Fruit fly (Drosophila melanogaster): ENCODE measurements around the gene CG32987.

The CG32987 gene

dm6 chr2L:8845931-8846330 lies 17.7 kb upstream of the CG32987 start (continued):
- TF ChIP-seq sd (tag; optimal IDR thresholded peaks at IDR 0.05) (peak; percentile 24), CG11093 (GFP tag; IDR thresholded peaks at IDR 0.05) (no peak), sc (optimal IDR thresholded peaks at IDR 0.05) (no peak), sc (GFP tag; optimal IDR thresholded peaks at IDR 0.05) (peak; percentile 89), CG7963 (GFP tag; IDR thresholded peaks at IDR 0.05; ENCODE audit: partially characterized antibody) (no peak), bbx (GFP tag; IDR thresholded peaks at IDR 0.05; ENCODE audit: partially characterized antibody) (no peak), Sin3A (optimal IDR thresholded peaks at IDR 0.05) (no peak), Mes4 (GFP tag; optimal IDR thresholded peaks at IDR 0.05) (peak; percentile 91), Stat92E (GFP tag; optimal IDR thresholded peaks at IDR 0.05) (no peak), CG3995 (GFP tag; optimal IDR thresholded peaks at IDR 0.05) (no peak), CG30403 (GFP tag; optimal IDR thresholded peaks at IDR 0.05) (peak; percentile 50), Hr3 (GFP tag; optimal IDR thresholded peaks at IDR 0.05) (peak; percentile 57), zf30C (GFP tag; optimal IDR thresholded peaks at IDR 0.05) (peak; percentile 8), CG12942 (GFP tag; optimal IDR thresholded peaks at IDR 0.05) (peak; percentile 81), MTF-1 (GFP tag; optimal IDR thresholded peaks at IDR 0.05; ENCODE audit: borderline replicate concordance) (peak; percentile 84), CG8944 (GFP tag; optimal IDR thresholded peaks at IDR 0.05) (peak; percentile 84), CG16863 (GFP tag; optimal IDR thresholded peaks at IDR 0.05) (peak; percentile 86), CG6813 (GFP tag; optimal IDR thresholded peaks at IDR 0.05) (peak; percentile 92), Kr (GFP tag; optimal IDR thresholded peaks at IDR 0.05) (peak; percentile 98), Mad (GFP tag; optimal IDR thresholded peaks at IDR 0.05) (peak; percentile 84), nerfin-2 (GFP tag; IDR thresholded peaks at IDR 0.05; ENCODE audit: partially characterized antibody) (no peak), inv (GFP tag; IDR thresholded peaks at IDR 0.05; ENCODE audit: partially characterized antibody) (no peak), ase (GFP tag; IDR thresholded peaks at IDR 0.05) (no peak), tgo (GFP tag; IDR thresholded peaks at IDR 0.05) (peak; percentile 34; the same call in 1 of the 3 replicates), CG16779 (GFP tag; IDR thresholded peaks at IDR 0.05) (peak; percentile 46; the same call in 1 of the 2 replicates), nom (GFP tag; optimal IDR thresholded peaks at IDR 0.05) (no peak), CG3065 (GFP tag; optimal IDR thresholded peaks at IDR 0.05) (peak; percentile 85), mld (GFP tag; IDR thresholded peaks at IDR 0.05; ENCODE audit: partially characterized antibody) (no peak), gfzf (GFP tag; optimal IDR thresholded peaks at IDR 0.05) (no peak), CG3847 (GFP tag; IDR thresholded peaks at IDR 0.05) (no peak), cad (GFP tag; optimal IDR thresholded peaks at IDR 0.05) (peak; percentile 76), CG3281 (GFP tag; optimal IDR thresholded peaks at IDR 0.05) (peak; percentile 62), ara (GFP tag; IDR thresholded peaks at IDR 0.05) (peak; percentile 75), bsh (GFP tag; optimal IDR thresholded peaks at IDR 0.05) (peak in 1 of 2 experiments; percentile 82), CG9932 (GFP tag; IDR thresholded peaks at IDR 0.05) (peak; percentile 36; the same call in 1 of the 2 replicates), CG1602 (GFP tag; optimal IDR thresholded peaks at IDR 0.05) (peak; percentile 86), fd3F (GFP tag; optimal IDR thresholded peaks at IDR 0.05) (peak; percentile 9), Atf3 (GFP tag; optimal IDR thresholded peaks at IDR 0.05) (peak; percentile 56), sima (GFP tag; optimal IDR thresholded peaks at IDR 0.05) (peak; percentile 62), Dref (GFP tag; IDR thresholded peaks at IDR 0.05) (no peak), psq (GFP tag; optimal IDR thresholded peaks at IDR 0.05) (peak; percentile 60), dmrt11E (tag; optimal IDR thresholded peaks at IDR 0.05) (peak; percentile 74), eve (GFP tag; optimal IDR thresholded peaks at IDR 0.05) (peak in 1 of 2 experiments; percentile 56), cas (GFP tag; IDR thresholded peaks at IDR 0.05) (no peak), trem (tag; optimal IDR thresholded peaks at IDR 0.05) (peak; percentile 1), aop (GFP tag; IDR thresholded peaks at IDR 0.05) (no peak), E2f2 (GFP tag; IDR thresholded peaks at IDR 0.05) (peak; percentile 46; the same call in 1 of the 2 replicates), bowl (GFP tag; IDR thresholded peaks at IDR 0.05) (no peak), CG1233 (GFP tag; optimal IDR thresholded peaks at IDR 0.05) (peak; percentile 79), CG7745 (tag; optimal IDR thresholded peaks at IDR 0.05) (peak; percentile 70), btn (GFP tag; optimal IDR thresholded peaks at IDR 0.05) (peak; percentile 16)

Data from whole organism, embryonic.